Worm (Caenorhabditis elegans): ENCODE results near the gene twk-10.

The twk-10 gene

ce11 chrV:6505339-6505811 lies 46.8 kb upstream of the twk-10 start, which contains the start of gene W01A11.7:
W01A11.7 (minus strand) TSS chrV:6505389.
- no peak for TF ChIP-seq elt-3 (tag; optimal IDR thresholded peaks at IDR 0.05)
- TF ChIP-seq fkh-2 (tag; optimal IDR thresholded peaks at IDR 0.05): no peak
- no peak for TF ChIP-seq nhr-76 (tag; optimal IDR thresholded peaks at IDR 0.05)
- no peak for TF ChIP-seq ZK546.5 (tag; optimal IDR thresholded peaks at IDR 0.05)
- no peak for TF ChIP-seq nhr-11 (tag; optimal IDR thresholded peaks at IDR 0.05)
- no peak for TF ChIP-seq lsy-12 (tag; optimal IDR thresholded peaks at IDR 0.05)
- no peak for TF ChIP-seq nhr-67 (tag; optimal IDR thresholded peaks at IDR 0.05)

- no peak for TF ChIP-seq jun-1 (tag; optimal IDR thresholded peaks at IDR 0.05)
Measured at ce11 chrV:6506238-6506956, 45.7 kb upstream of the twk-10 start.

ce11 chrV:6508703-6509102 lies 43.4 kb upstream of the twk-10 start, which contains the start of gene ubh-3:
ubh-3 (minus strand) TSS chrV:6508803.
- no peak for TF ChIP-seq nhr-76 (tag; optimal IDR thresholded peaks at IDR 0.05)
- TF ChIP-seq nhr-12 (tag; optimal IDR thresholded peaks at IDR 0.05): no peak
- TF ChIP-seq ZK546.5 (tag; optimal IDR thresholded peaks at IDR 0.05): no peak
- no peak for TF ChIP-seq zag-1 (tag; optimal IDR thresholded peaks at IDR 0.05)
- TF ChIP-seq nfya-1 (tag; optimal IDR thresholded peaks at IDR 0.05; ENCODE audit: insufficient read depth): no peak
- TF ChIP-seq fos-1 (tag; optimal IDR thresholded peaks at IDR 0.05): no peak
- TF ChIP-seq jun-1 (tag; optimal IDR thresholded peaks at IDR 0.05): no peak
- no peak for TF ChIP-seq sea-2 (GFP tag; optimal IDR thresholded peaks at IDR 0.05)
- TF ChIP-seq pha-4 (tag; optimal IDR thresholded peaks at IDR 0.05): no peak
- no peak for TF ChIP-seq nhr-77 (tag; optimal IDR thresholded peaks at IDR 0.05)
- TF ChIP-seq egl-5 (tag; optimal IDR thresholded peaks at IDR 0.05): no peak
- TF ChIP-seq nhr-67 (tag; optimal IDR thresholded peaks at IDR 0.05): no peak
- TF ChIP-seq ceh-16 (tag; optimal IDR thresholded peaks at IDR 0.05): no peak
- no peak for TF ChIP-seq pqm-1 (tag; optimal IDR thresholded peaks at IDR 0.05)
- no peak for TF ChIP-seq egl-27 (tag; optimal IDR thresholded peaks at IDR 0.05)
- no peak for TF ChIP-seq snpc-4 (tag; optimal IDR thresholded peaks at IDR 0.05)
- no peak for TF ChIP-seq lin-15B (tag; optimal IDR thresholded peaks at IDR 0.05)
- TF ChIP-seq hmg-11 (tag; optimal IDR thresholded peaks at IDR 0.05): no peak

ce11 chrV:6509717-6510116 lies 42.4 kb upstream of the twk-10 start, which contains the start of gene ubh-2:
ubh-2 (minus strand) TSS chrV:6509817.
- no peak for TF ChIP-seq fkh-2 (tag; optimal IDR thresholded peaks at IDR 0.05)
- no peak for TF ChIP-seq elt-2 (tag; optimal IDR thresholded peaks at IDR 0.05)
- no peak for TF ChIP-seq elt-3 (tag; optimal IDR thresholded peaks at IDR 0.05)
- TF ChIP-seq pha-4 (tag; optimal IDR thresholded peaks at IDR 0.05): no peak
- no peak for TF ChIP-seq R02D3.7 (tag; optimal IDR thresholded peaks at IDR 0.05)
- TF ChIP-seq nhr-11 (tag; optimal IDR thresholded peaks at IDR 0.05): no peak
- no peak for TF ChIP-seq ceh-82 (tag; optimal IDR thresholded peaks at IDR 0.05)
- TF ChIP-seq ceh-9 (tag; optimal IDR thresholded peaks at IDR 0.05): no peak
- TF ChIP-seq sea-2 (GFP tag; optimal IDR thresholded peaks at IDR 0.05): no peak
- no peak for TF ChIP-seq nhr-23 (tag; optimal IDR thresholded peaks at IDR 0.05)
- TF ChIP-seq hmg-11 (tag; optimal IDR thresholded peaks at IDR 0.05): no peak
- no peak for TF ChIP-seq eor-1 (tag; optimal IDR thresholded peaks at IDR 0.05)
- no peak for TF ChIP-seq ama-1 (optimal IDR thresholded peaks at IDR 0.05)
- TF ChIP-seq egl-5 (tag; optimal IDR thresholded peaks at IDR 0.05): no peak
- no peak for TF ChIP-seq nfya-1 (tag; optimal IDR thresholded peaks at IDR 0.05; ENCODE audit: insufficient read depth)

- no peak for TF ChIP-seq elt-3 (tag; optimal IDR thresholded peaks at IDR 0.05)
- no peak for TF ChIP-seq elt-1 (tag; optimal IDR thresholded peaks at IDR 0.05)
- TF ChIP-seq nhr-76 (tag; optimal IDR thresholded peaks at IDR 0.05): no peak
- TF ChIP-seq lsy-12 (tag; optimal IDR thresholded peaks at IDR 0.05): no peak
- no peak for TF ChIP-seq nhr-25 (tag; optimal IDR thresholded peaks at IDR 0.05)
- TF ChIP-seq jun-1 (tag; optimal IDR thresholded peaks at IDR 0.05): no peak
- TF ChIP-seq eor-1 (tag; optimal IDR thresholded peaks at IDR 0.05): no peak
- TF ChIP-seq sea-2 (GFP tag; optimal IDR thresholded peaks at IDR 0.05): no peak
- TF ChIP-seq nhr-67 (tag; optimal IDR thresholded peaks at IDR 0.05): no peak
- no peak for TF ChIP-seq nhr-11 (tag; optimal IDR thresholded peaks at IDR 0.05)
- no peak for TF ChIP-seq egl-27 (tag; optimal IDR thresholded peaks at IDR 0.05)
- TF ChIP-seq skn-1 (tag; optimal IDR thresholded peaks at IDR 0.05): no peak
- no peak for TF ChIP-seq ztf-11 (tag; optimal IDR thresholded peaks at IDR 0.05)
- no peak for TF ChIP-seq nhr-23 (tag; optimal IDR thresholded peaks at IDR 0.05)
Measured at ce11 chrV:6510622-6511021, 41.5 kb upstream of the twk-10 start.

All from whole organism, L3 larva.